Comparison of ENCODE assay signal across 1 worm cellular context in genomic region chrII:12300680-12301079, ce11.
TF ChIP-seq lines count a peak whose summit lies in the region.

No protein-coding gene starts in this region.

TF ChIP-seq in whole organism, L4 larva, 104 proteins besides CTCF, POLR2A, EP300 and RAD21 (continued from another document):
- TF ChIP-seq ceh-28 (tag; optimal IDR thresholded peaks at IDR 0.05; lab: Kevin White, UChicago) (peak; percentile 88), ceh-82 (tag; optimal IDR thresholded peaks at IDR 0.05; lab: Kevin White, UChicago) (no peak), snpc-1.2 (GFP tag; IDR thresholded peaks at IDR 0.05; lab: Robert Waterston, UW) (no peak)
